Fruit fly (Drosophila melanogaster) whole organism, prepupa: ENCODE measurements around the gene RpL3.

Source experiments
- CG10631 ChIP-seq: fragments of 200-800 bp; sonication (Bioruptor generic); optimal IDR thresholded peaks from 2 replicates; lab custom pipeline; 2016; ENCODE audit warnings: missing biosample characterization, missing genetic modification characterization
- CG10669 ChIP-seq: fragments of 200-800 bp; sonication (Bioruptor generic); optimal IDR thresholded peaks from 3 replicates; lab custom pipeline; 2018; ENCODE audit warnings: missing biosample characterization, mild to moderate bottlenecking, missing genetic modification characterization, moderate library complexity
- CG11294 ChIP-seq: fragments of 200-800 bp; sonication (Bioruptor generic); IDR thresholded peaks from 2 replicates; pipeline ENCODE4 v1.3.6; 2022; ENCODE audit warnings: missing biosample characterization, missing genetic modification characterization
- CG11762 ChIP-seq: fragments of 200-800 bp; sonication (Bioruptor generic); optimal IDR thresholded peaks from 3 replicates; lab custom pipeline; 2016; ENCODE audit warnings: missing biosample characterization, missing genetic modification characterization; ENCODE audit not compliant: insufficient read depth
- CG11902 ChIP-seq: fragments of 200-800 bp; sonication (Bioruptor generic); optimal IDR thresholded peaks from 3 replicates; lab custom pipeline; 2016; ENCODE audit warnings: missing biosample characterization, missing genetic modification characterization
- CG15336 ChIP-seq: fragments of 200-800 bp; sonication (Bioruptor generic); IDR thresholded peaks from 2 replicates; pipeline ENCODE4 v1.3.6; 2022; ENCODE audit warnings: missing biosample characterization, missing genetic modification characterization
- CG1621 ChIP-seq: fragments of 200-800 bp; sonication (Bioruptor generic); optimal IDR thresholded peaks from 3 replicates; lab custom pipeline; 2018; ENCODE audit warnings: missing biosample characterization, mild to moderate bottlenecking, missing genetic modification characterization
- CG16779 ChIP-seq: fragments of 200-800 bp; sonication (Bioruptor generic); optimal IDR thresholded peaks from 3 replicates; lab custom pipeline; 2017; ENCODE audit warnings: missing biosample characterization, mild to moderate bottlenecking, missing genetic modification characterization
- CG3032 ChIP-seq: fragments of 200-800 bp; optimal IDR thresholded peaks from 2 replicates; lab custom pipeline; 2019; ENCODE audit warnings: missing biosample characterization, mild to moderate bottlenecking, missing genetic modification characterization, moderate library complexity
- CG31627 ChIP-seq: fragments of 200-800 bp; sonication (Bioruptor generic); optimal IDR thresholded peaks from 3 replicates; lab custom pipeline; 2016; ENCODE audit warnings: missing biosample characterization, missing genetic modification characterization
- CG32006 ChIP-seq: fragments of 200-800 bp; sonication (Bioruptor generic); optimal IDR thresholded peaks from 3 replicates; lab custom pipeline; 2017; ENCODE audit warnings: missing biosample characterization, mild to moderate bottlenecking, missing genetic modification characterization
- CG34406 ChIP-seq: fragments of 200-800 bp; sonication (Bioruptor generic); optimal IDR thresholded peaks from 3 replicates; lab custom pipeline; 2016; ENCODE audit warnings: missing biosample characterization, missing genetic modification characterization
- CG3919 ChIP-seq: fragments of 200-800 bp; sonication (Bioruptor generic); optimal IDR thresholded peaks from 3 replicates; lab custom pipeline; 2016; ENCODE audit warnings: missing biosample characterization, missing genetic modification characterization
- CG4318 ChIP-seq: fragments of 200-800 bp; sonication (Bioruptor generic); optimal IDR thresholded peaks from 3 replicates; lab custom pipeline; 2017; ENCODE audit warnings: missing biosample characterization, mild to moderate bottlenecking, missing genetic modification characterization
- CG6163 ChIP-seq: fragments of 200-800 bp; sonication (Bioruptor generic); IDR thresholded peaks from 3 replicates; pipeline ENCODE4 v1.3.6; 2022; ENCODE audit warnings: missing biosample characterization, missing genetic modification characterization
- CG6276 ChIP-seq: fragments of 200-800 bp; sonication (Bioruptor generic); optimal IDR thresholded peaks from 2 replicates; lab custom pipeline; 2017; ENCODE audit warnings: missing biosample characterization, mild to moderate bottlenecking, missing genetic modification characterization
- CG6792 ChIP-seq: fragments of 200-800 bp; sonication (Bioruptor generic); optimal IDR thresholded peaks from 3 replicates; lab custom pipeline; 2016; ENCODE audit warnings: missing biosample characterization, missing genetic modification characterization
- CG6808 ChIP-seq: fragments of 200-800 bp; sonication (Bioruptor generic); optimal IDR thresholded peaks from 3 replicates; lab custom pipeline; 2017; ENCODE audit warnings: missing biosample characterization, missing genetic modification characterization, mild to moderate bottlenecking, moderate library complexity, missing genetic modification reagents
- CG6854 ChIP-seq: fragments of 200-800 bp; sonication (Bioruptor generic); optimal IDR thresholded peaks from 2 replicates; lab custom pipeline; 2017; ENCODE audit warnings: missing biosample characterization, mild to moderate bottlenecking, missing genetic modification characterization
- CG7368 ChIP-seq: fragments of 200-800 bp; sonication (Bioruptor generic); optimal IDR thresholded peaks from 3 replicates; lab custom pipeline; 2016; ENCODE audit warnings: missing biosample characterization, missing genetic modification characterization
- CG8119 ChIP-seq: fragments of 200-800 bp; sonication (Bioruptor generic); IDR thresholded peaks from 3 replicates; pipeline ENCODE4 v1.3.6; 2022; ENCODE audit warnings: missing biosample characterization, missing genetic modification characterization
- CG8319 ChIP-seq: fragments of 200-800 bp; sonication (Bioruptor generic); optimal IDR thresholded peaks from 3 replicates; lab custom pipeline; 2016; ENCODE audit warnings: missing biosample characterization, missing genetic modification characterization
- CG8632 ChIP-seq: fragments of 200-800 bp; sonication (Bioruptor generic); optimal IDR thresholded peaks from 3 replicates; lab custom pipeline; 2016; ENCODE audit warnings: missing biosample characterization, missing genetic modification characterization
- CG9139 ChIP-seq: fragments of 200-800 bp; sonication (Bioruptor generic); optimal IDR thresholded peaks from 3 replicates; lab custom pipeline; 2017; ENCODE audit warnings: missing biosample characterization, mild to moderate bottlenecking, missing genetic modification characterization
- Eip75B ChIP-seq: fragments of 200-800 bp; sonication (Bioruptor generic); optimal IDR thresholded peaks from 3 replicates; lab custom pipeline; 2016; ENCODE audit warnings: missing biosample characterization, missing genetic modification characterization
- Eip78C ChIP-seq: fragments of 200-800 bp; sonication (Bioruptor generic); peaks from one replicate; lab custom pipeline; 2016; ENCODE audit warnings: missing biosample characterization, missing genetic modification characterization
- Ets21C ChIP-seq: fragments of 200-800 bp; sonication (Bioruptor generic); optimal IDR thresholded peaks from 3 replicates; lab custom pipeline; 2016; ENCODE audit warnings: missing biosample characterization, missing genetic modification characterization
- Ets96B ChIP-seq: fragments of 200-800 bp; optimal IDR thresholded peaks from 2 replicates; lab custom pipeline; 2019; ENCODE audit warnings: missing biosample characterization, mild to moderate bottlenecking, missing genetic modification characterization, moderate library complexity
- Gug ChIP-seq: fragments of 200-800 bp; sonication (Bioruptor generic); IDR thresholded peaks from 2 replicates; pipeline ENCODE4 v1.3.6; 2022; ENCODE audit warnings: missing biosample characterization, missing genetic modification characterization
- Hr38 ChIP-seq: sonication (Bioruptor generic); optimal IDR thresholded peaks from 2 replicates; lab custom pipeline; 2016; ENCODE audit warnings: missing biosample characterization, missing genetic modification characterization
- Hr39 ChIP-seq: fragments of 200-800 bp; sonication (Bioruptor generic); optimal IDR thresholded peaks from 2 replicates; lab custom pipeline; 2016; ENCODE audit warnings: missing biosample characterization, missing genetic modification characterization
- Met ChIP-seq: fragments of 200-800 bp; sonication (Bioruptor generic); optimal IDR thresholded peaks from 3 replicates; lab custom pipeline; 2016; ENCODE audit warnings: missing biosample characterization, missing genetic modification characterization
- Smox ChIP-seq: fragments of 200-800 bp; sonication (Bioruptor generic); optimal IDR thresholded peaks from 3 replicates; lab custom pipeline; 2016; ENCODE audit warnings: missing biosample characterization, missing genetic modification characterization
- Sox102F ChIP-seq: fragments of 200-800 bp; sonication (Bioruptor generic); optimal IDR thresholded peaks from 2 replicates; lab custom pipeline; 2016; ENCODE audit warnings: missing biosample characterization, mild to moderate bottlenecking, missing genetic modification characterization
- Sox14 ChIP-seq: fragments of 200-800 bp; sonication (Bioruptor generic); optimal IDR thresholded peaks from 3 replicates; lab custom pipeline; 2016; ENCODE audit warnings: missing biosample characterization, missing genetic modification characterization
- Sox15 ChIP-seq: fragments of 200-800 bp; sonication (Bioruptor generic); optimal IDR thresholded peaks from 3 replicates; lab custom pipeline; 2016; ENCODE audit warnings: missing biosample characterization, missing genetic modification characterization
- achi ChIP-seq: fragments of 200-800 bp; sonication (Bioruptor generic); optimal IDR thresholded peaks from 3 replicates; lab custom pipeline; 2016; ENCODE audit warnings: missing biosample characterization, missing genetic modification characterization
- cyc ChIP-seq: fragments of 200-800 bp; sonication (Bioruptor generic); optimal IDR thresholded peaks from 3 replicates; lab custom pipeline; 2016; ENCODE audit warnings: missing biosample characterization, missing genetic modification characterization
- dac ChIP-seq: fragments of 200-800 bp; sonication (Bioruptor generic); optimal IDR thresholded peaks from 2 replicates; lab custom pipeline; 2017; ENCODE audit warnings: missing biosample characterization, mild to moderate bottlenecking, missing genetic modification characterization
- eg ChIP-seq: fragments of 200-800 bp; sonication (Bioruptor generic); IDR thresholded peaks from 3 replicates; pipeline ENCODE4 v1.3.6; 2022; ENCODE audit warnings: missing biosample characterization, missing genetic modification characterization
- fd59A ChIP-seq: fragments of 200-800 bp; sonication (Bioruptor generic); optimal IDR thresholded peaks from 2 replicates; lab custom pipeline; 2017; ENCODE audit warnings: missing biosample characterization, mild to moderate bottlenecking, missing genetic modification characterization, missing genetic modification reagents
- lz ChIP-seq: fragments of 200-800 bp; sonication (Bioruptor generic); optimal IDR thresholded peaks from 3 replicates; lab custom pipeline; 2016; ENCODE audit warnings: missing biosample characterization, missing genetic modification characterization
- net ChIP-seq: fragments of 200-800 bp; sonication (Bioruptor generic); optimal IDR thresholded peaks from 3 replicates; lab custom pipeline; 2016; ENCODE audit warnings: missing biosample characterization, missing genetic modification characterization
- pdm3 ChIP-seq: fragments of 200-800 bp; sonication (Bioruptor generic); optimal IDR thresholded peaks from 3 replicates; lab custom pipeline; 2016; ENCODE audit warnings: missing biosample characterization, missing genetic modification characterization
- ss ChIP-seq, 2 experiments: fragments of 200-800 bp; sonication (Bioruptor generic); optimal IDR thresholded peaks; 2 replicates in 1 of 2; 3 replicates in 1 of 2; lab custom pipeline; 2017 to 2018; ENCODE audit warnings: mild to moderate bottlenecking in 2 of 2, missing biosample characterization in 2 of 2, missing genetic modification characterization in 2 of 2, moderate library complexity in 1 of 2

The RpL3 gene

DNA sequence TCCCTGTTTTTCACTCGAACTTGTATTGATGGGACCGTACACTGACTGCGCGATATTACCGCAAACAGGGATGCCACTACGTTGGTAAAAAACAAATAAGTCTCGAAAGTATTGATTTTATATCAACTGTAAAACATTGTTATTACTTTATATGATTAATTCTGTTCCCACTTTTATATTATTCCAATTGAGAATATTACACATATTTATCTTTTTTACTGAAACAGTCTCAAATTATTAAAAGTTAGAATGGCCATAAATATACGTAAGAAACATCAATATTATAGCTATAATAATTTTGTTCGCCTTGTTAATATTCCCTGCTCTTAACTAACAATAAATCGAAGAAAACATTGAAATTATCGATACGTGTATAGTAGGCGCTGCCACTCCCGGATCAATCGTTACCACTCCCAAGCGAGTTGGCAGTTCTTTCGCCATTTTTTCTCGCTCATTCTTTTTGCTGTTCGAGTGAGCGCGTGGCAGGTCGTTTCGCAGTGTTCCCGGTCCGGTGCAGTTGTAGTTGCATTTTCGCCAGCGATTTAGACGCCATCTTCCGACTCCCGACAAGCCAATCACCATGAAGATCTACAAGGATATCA is 11.8 kb upstream of the RpL3 start, which contains the start of the genes SdhC and Tctp (continued):
- TF ChIP-seq Sox14 (GFP tag; lab: Kevin White, UChicago) (peak; percentile 52), CG11294 (GFP tag; lab: Robert Waterston, UW) (no peak), CG15336 (GFP tag; lab: Robert Waterston, UW) (no peak), CG6808 (GFP tag; lab: Kevin White, UChicago) (peak; percentile 12), Hr38 (GFP tag; lab: Kevin White, UChicago) (no peak), dac (GFP tag; lab: Kevin White, UChicago) (no peak), cyc (peak; percentile 10), CG7368 (GFP tag; lab: Kevin White, UChicago) (no peak), Smox (GFP tag; lab: Kevin White, UChicago) (peak; percentile 47), CG6854 (GFP tag; lab: Kevin White, UChicago) (peak; percentile 66), net (GFP tag; lab: Kevin White, UChicago) (peak; percentile 5), CG6163 (GFP tag; lab: Robert Waterston, UW) (peak; percentile 42; the same call in 2 of the 3 replicates), CG3919 (peak; percentile 59), CG1621 (tag; lab: Kevin White, UChicago) (peak; percentile 19), Met (GFP tag; lab: Kevin White, UChicago) (peak; percentile 64), Ets21C (peak; percentile 28), Eip78C (peak; percentile 85), achi (GFP tag; lab: Kevin White, UChicago) (peak; percentile 53), CG6276 (GFP tag; lab: Kevin White, UChicago) (no peak), Sox15 (GFP tag; lab: Kevin White, UChicago) (no peak), CG4318 (no peak)

DNA sequence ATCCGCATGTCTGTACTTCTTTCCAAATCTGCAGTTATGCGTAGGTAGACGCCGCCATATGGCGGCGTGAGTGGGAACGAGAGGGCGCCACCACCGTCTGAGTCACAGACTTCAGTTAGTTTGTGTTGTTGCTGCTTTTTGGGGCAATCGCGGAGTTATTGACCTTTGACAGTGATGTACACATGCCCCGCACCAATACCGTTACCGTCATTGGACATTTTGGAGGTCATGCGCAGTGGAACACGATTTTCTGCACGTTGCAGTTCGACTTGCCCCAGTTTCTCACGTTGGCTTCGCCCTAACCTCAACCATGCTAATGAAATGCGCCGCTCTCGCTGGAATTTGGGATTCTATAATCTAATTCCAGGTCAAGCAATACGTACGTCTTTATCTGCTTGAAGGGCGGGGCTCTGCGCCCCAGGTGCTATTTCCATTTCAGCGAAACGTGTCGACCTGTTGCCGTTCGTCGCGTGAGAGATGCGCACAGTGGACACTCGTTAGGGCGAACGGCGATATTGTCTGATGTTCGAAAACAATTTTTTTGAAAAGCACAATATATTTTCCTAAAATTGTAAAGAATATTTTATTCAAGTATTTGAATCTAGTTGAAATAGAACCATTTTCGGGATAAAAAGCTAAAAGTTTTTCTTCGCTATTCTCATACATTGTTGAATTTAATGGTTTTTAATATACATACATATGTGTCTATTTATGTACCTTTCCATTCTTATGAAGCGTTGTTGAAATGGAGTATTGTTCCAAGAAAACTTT is 10.2 kb upstream of the RpL3 start:
- TF ChIP-seq Hr39: peak; percentile 81
- TF ChIP-seq CG34406 (GFP tag; lab: Kevin White, UChicago): peak; percentile 48
- TF ChIP-seq Gug (GFP tag; lab: Robert Waterston, UW): peak; percentile 55
- TF ChIP-seq CG11762 (GFP tag; lab: Kevin White, UChicago): no peak
- peak; percentile 76 for TF ChIP-seq Eip75B
- peak; percentile 66 for TF ChIP-seq Ets21C
- peak; percentile 43 for TF ChIP-seq CG7368 (GFP tag; lab: Kevin White, UChicago)
- TF ChIP-seq CG1621 (tag; lab: Kevin White, UChicago): no peak
- TF ChIP-seq CG8319 (GFP tag; lab: Kevin White, UChicago): peak; percentile 7
- no peak for TF ChIP-seq CG4318
- peak; percentile 27 for TF ChIP-seq CG16779 (tag; lab: Kevin White, UChicago)
- TF ChIP-seq Hr38 (GFP tag; lab: Kevin White, UChicago): no peak
- peak; percentile 83 for TF ChIP-seq CG31627 (GFP tag; lab: Kevin White, UChicago)
- TF ChIP-seq CG11902 (GFP tag; lab: Kevin White, UChicago): peak; percentile 50
- TF ChIP-seq eg (GFP tag; lab: Robert Waterston, UW): peak; percentile 80
- TF ChIP-seq CG15336 (GFP tag; lab: Robert Waterston, UW): peak; percentile 69
- TF ChIP-seq Sox102F (GFP tag; lab: Kevin White, UChicago): peak; percentile 72
- peak; percentile 83 for TF ChIP-seq lz
- peak; percentile 82 for TF ChIP-seq pdm3
- no peak for TF ChIP-seq CG6854 (GFP tag; lab: Kevin White, UChicago)
- TF ChIP-seq ss (GFP tag; optimal IDR thresholded peaks at IDR 0.05; lab: Kevin White, UChicago): peak; percentile 14 to 39
- peak; percentile 14 for TF ChIP-seq CG6808 (GFP tag; lab: Kevin White, UChicago)
- TF ChIP-seq CG8632 (GFP tag; lab: Kevin White, UChicago): peak; percentile 54
- peak; percentile 7 for TF ChIP-seq fd59A (GFP tag; lab: Kevin White, UChicago)
- peak; percentile 57 for TF ChIP-seq CG6792
- peak; percentile 65 for TF ChIP-seq CG32006
- TF ChIP-seq CG10631 (GFP tag; lab: Kevin White, UChicago): peak; percentile 54
- peak; percentile 53 for TF ChIP-seq CG10669 (GFP tag; lab: Kevin White, UChicago)
- peak; percentile 75 for TF ChIP-seq cyc
- TF ChIP-seq CG6276 (GFP tag; lab: Kevin White, UChicago): no peak
- peak; percentile 42 for TF ChIP-seq Ets96B (tag; lab: Kevin White, UChicago)
- TF ChIP-seq achi (GFP tag; lab: Kevin White, UChicago): peak; percentile 67
- peak; percentile 21 for TF ChIP-seq dac (GFP tag; lab: Kevin White, UChicago)
- peak; percentile 53; the same call in 2 of the 3 replicates for TF ChIP-seq CG8119
- TF ChIP-seq CG3032: peak; percentile 49
- TF ChIP-seq CG9139 (GFP tag; lab: Kevin White, UChicago): no peak
- TF ChIP-seq CG3919: peak; percentile 72
- peak; percentile 88 for TF ChIP-seq Eip78C
